Fruit fly (Drosophila melanogaster): ENCODE measurements around the gene CG10710.

Gene CG10710

dm6 chr3L:13479609-13480240, 39.7 kb downstream of the CG10710 start (continued):
- peak; percentile 47 for TF ChIP-seq vri (GFP tag; optimal IDR thresholded peaks at IDR 0.05)
- TF ChIP-seq ss (GFP tag; optimal IDR thresholded peaks at IDR 0.05) = peak; percentile 15 to 62
- peak; percentile 36 for TF ChIP-seq Sox14 (GFP tag; optimal IDR thresholded peaks at IDR 0.05)
- TF ChIP-seq Ets96B (tag; optimal IDR thresholded peaks at IDR 0.05) = peak; percentile 14
- peak; percentile 49 for TF ChIP-seq CG15336 (GFP tag; IDR thresholded peaks at IDR 0.05)
- peak; percentile 50 for TF ChIP-seq CG4318 (GFP tag; optimal IDR thresholded peaks at IDR 0.05)
- peak in 1 of 2 experiments; percentile 41 for TF ChIP-seq salr (GFP tag; optimal IDR thresholded peaks at IDR 0.05)
- peak; percentile 75 for TF ChIP-seq topi (GFP tag; optimal IDR thresholded peaks at IDR 0.05)
- TF ChIP-seq fd59A (GFP tag; optimal IDR thresholded peaks at IDR 0.05) = peak; percentile 8
- TF ChIP-seq CG11762 (GFP tag; optimal IDR thresholded peaks at IDR 0.05; ENCODE audit: insufficient read depth) = peak; percentile 29
- TF ChIP-seq CG11902 (GFP tag; optimal IDR thresholded peaks at IDR 0.05) = peak; percentile 9
- peak; percentile 66 for TF ChIP-seq OdsH (GFP tag; optimal IDR thresholded peaks at IDR 0.05)
- peak; percentile 62 for TF ChIP-seq Sox102F (GFP tag; optimal IDR thresholded peaks at IDR 0.05)
- peak; percentile 75 for TF ChIP-seq svp (GFP tag)
- peak; percentile 47 for TF ChIP-seq net (GFP tag; optimal IDR thresholded peaks at IDR 0.05)
- TF ChIP-seq achi (GFP tag; optimal IDR thresholded peaks at IDR 0.05) = peak; percentile 41
- no peak for TF ChIP-seq dac (GFP tag; optimal IDR thresholded peaks at IDR 0.05)
- TF ChIP-seq Met (GFP tag; optimal IDR thresholded peaks at IDR 0.05) = peak; percentile 46
- TF ChIP-seq cyc (GFP tag; optimal IDR thresholded peaks at IDR 0.05) = peak; percentile 63
- peak; percentile 50 for TF ChIP-seq CG34406 (GFP tag; optimal IDR thresholded peaks at IDR 0.05)
- TF ChIP-seq Hr38 (GFP tag; optimal IDR thresholded peaks at IDR 0.05) = no peak
- TF ChIP-seq dsx (GFP tag; optimal IDR thresholded peaks at IDR 0.05; ENCODE audit: poor library complexity, severe bottlenecking) = no peak
- TF ChIP-seq Eip75B (GFP tag; optimal IDR thresholded peaks at IDR 0.05) = peak; percentile 49
- no peak; the same call in 1 of the 2 replicates for TF ChIP-seq CG11294 (GFP tag; IDR thresholded peaks at IDR 0.05)
- TF ChIP-seq CG16779 (tag; optimal IDR thresholded peaks at IDR 0.05) = peak; percentile 4
- TF ChIP-seq Gug (GFP tag; IDR thresholded peaks at IDR 0.05) = peak; percentile 26; the same call in 1 of the 2 replicates
- TF ChIP-seq acj6 (GFP tag; optimal IDR thresholded peaks at IDR 0.05) = peak; percentile 61
- peak; percentile 53 for TF ChIP-seq CG6808 (GFP tag; optimal IDR thresholded peaks at IDR 0.05)
- peak; percentile 56 for TF ChIP-seq CG3919 (GFP tag; optimal IDR thresholded peaks at IDR 0.05)

- TF ChIP-seq Eip78C (GFP tag) (no peak), Hr4 (GFP tag; optimal IDR thresholded peaks at IDR 0.05) (no peak), Eip93F (GFP tag; optimal IDR thresholded peaks at IDR 0.05) (no peak), vri (GFP tag; optimal IDR thresholded peaks at IDR 0.05) (no peak), Hr38 (GFP tag; optimal IDR thresholded peaks at IDR 0.05) (no peak), CG10631 (GFP tag; optimal IDR thresholded peaks at IDR 0.05) (no peak), CG8119 (GFP tag; IDR thresholded peaks at IDR 0.05) (no peak), CG11762 (GFP tag; optimal IDR thresholded peaks at IDR 0.05; ENCODE audit: insufficient read depth) (no peak), ss (GFP tag; optimal IDR thresholded peaks at IDR 0.05) (no peak), Met (GFP tag; optimal IDR thresholded peaks at IDR 0.05) (no peak), CG3032 (tag; optimal IDR thresholded peaks at IDR 0.05) (no peak), acj6 (GFP tag; optimal IDR thresholded peaks at IDR 0.05) (no peak), fkh (GFP tag; optimal IDR thresholded peaks at IDR 0.05) (no peak)
These were observed 40.2 kb downstream of the CG10710 start for dm6 chr3L:13479204-13479600.

DNA sequence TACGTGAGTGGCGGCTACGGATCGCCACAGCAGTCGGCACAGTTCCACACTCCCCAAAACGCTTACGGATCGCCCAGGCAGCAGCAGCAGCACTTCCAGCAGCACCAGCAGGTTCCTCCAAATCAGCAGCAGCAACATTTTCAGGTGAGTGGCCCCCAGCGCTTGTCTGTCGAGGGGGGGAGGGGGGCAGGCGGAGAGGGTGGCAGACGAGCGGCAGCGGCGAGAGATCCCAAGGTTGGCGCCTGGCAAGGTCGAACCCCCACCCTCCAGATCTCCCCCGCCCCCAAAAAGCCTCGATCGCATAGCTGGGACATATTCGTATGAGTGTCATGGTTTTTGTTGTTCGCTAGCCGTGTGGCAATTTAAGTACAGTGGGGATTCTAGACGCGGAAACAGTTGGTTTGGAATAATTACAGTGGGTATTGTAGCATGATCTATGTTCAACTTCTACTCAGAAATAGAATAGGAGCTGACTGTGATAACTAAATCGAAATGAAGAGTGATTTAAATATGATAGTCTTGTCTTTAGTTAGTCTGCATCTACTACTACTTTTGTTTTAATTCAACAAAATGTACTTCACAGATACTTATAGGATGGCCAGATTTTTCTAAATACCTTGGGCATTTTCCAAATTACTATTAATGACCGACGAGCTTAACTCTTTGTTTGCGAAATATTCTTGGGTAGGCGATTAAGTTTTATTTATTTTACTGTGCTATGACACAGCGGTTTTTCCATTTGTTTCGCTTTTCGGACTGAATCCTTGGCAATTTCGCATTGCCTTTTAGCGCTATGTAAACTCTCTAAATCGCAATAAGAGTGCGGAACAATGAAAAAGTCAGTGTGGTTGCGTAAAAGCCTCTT, 40.8 kb downstream of the CG10710 start:
- no peak for TF ChIP-seq CG7368 (GFP tag; optimal IDR thresholded peaks at IDR 0.05)
- no peak for TF ChIP-seq Eip75B (GFP tag; optimal IDR thresholded peaks at IDR 0.05)
- peak; percentile 16 for TF ChIP-seq CG34406 (GFP tag; optimal IDR thresholded peaks at IDR 0.05)
- TF ChIP-seq CG6792 (GFP tag; optimal IDR thresholded peaks at IDR 0.05) = peak; percentile 13
- no peak for TF ChIP-seq fd85E (GFP tag; optimal IDR thresholded peaks at IDR 0.05)
- peak; percentile 47 for TF ChIP-seq Hr39 (GFP tag; optimal IDR thresholded peaks at IDR 0.05)
- TF ChIP-seq CG10669 (GFP tag; optimal IDR thresholded peaks at IDR 0.05) = peak; percentile 47
- TF ChIP-seq fkh (GFP tag; optimal IDR thresholded peaks at IDR 0.05) = no peak
- TF ChIP-seq Lpt (GFP tag; optimal IDR thresholded peaks at IDR 0.05) = no peak
- TF ChIP-seq CG4318 (GFP tag; optimal IDR thresholded peaks at IDR 0.05) = no peak
- TF ChIP-seq CG16779 (tag; optimal IDR thresholded peaks at IDR 0.05) = no peak
- TF ChIP-seq CG11902 (GFP tag; optimal IDR thresholded peaks at IDR 0.05) = peak; percentile 26
- TF ChIP-seq CG3919 (GFP tag; optimal IDR thresholded peaks at IDR 0.05) = peak; percentile 46
- TF ChIP-seq fd59A (GFP tag; optimal IDR thresholded peaks at IDR 0.05) = no peak
- peak; percentile 11 for TF ChIP-seq Sox102F (GFP tag; optimal IDR thresholded peaks at IDR 0.05)
- no peak for TF ChIP-seq CG8119 (GFP tag; IDR thresholded peaks at IDR 0.05)
- no peak for TF ChIP-seq Gug (GFP tag; IDR thresholded peaks at IDR 0.05)
- no peak for TF ChIP-seq net (GFP tag; optimal IDR thresholded peaks at IDR 0.05)
- TF ChIP-seq OdsH (GFP tag; optimal IDR thresholded peaks at IDR 0.05) = peak; percentile 26
- TF ChIP-seq svp (GFP tag) = peak; percentile 30
- no peak for TF ChIP-seq CG9139 (GFP tag; optimal IDR thresholded peaks at IDR 0.05)
- no peak for TF ChIP-seq Hr4 (GFP tag; optimal IDR thresholded peaks at IDR 0.05)
- TF ChIP-seq CG10631 (GFP tag; optimal IDR thresholded peaks at IDR 0.05) = peak; percentile 21

All from whole organism, prepupa.